Fruit fly (Drosophila melanogaster) whole organism, embryonic: ENCODE results near the gene CG14270.

Experiments used
- BEAF-32 ChIP-seq: fragments of 200-800 bp; sonication (Bioruptor generic); optimal IDR thresholded peaks from 3 replicates; lab custom pipeline; 2017; ENCODE audit warnings: missing biosample characterization, missing genetic modification characterization, mild to moderate bottlenecking, moderate library complexity, missing genetic modification reagents
- C15 ChIP-seq: fragments of 200-800 bp; sonication (Bioruptor generic); IDR thresholded peaks from 3 replicates; pipeline ENCODE4 v1.3.6; 2022; ENCODE audit warnings: missing biosample characterization, missing genetic modification characterization
- CG10462 ChIP-seq: fragments of 200-800 bp; sonication (Bioruptor generic); optimal IDR thresholded peaks from 2 replicates; lab custom pipeline; 2016; ENCODE audit warnings: missing biosample characterization, missing genetic modification characterization
- CG11456 ChIP-seq: fragments of 200-800 bp; sonication (Bioruptor generic); IDR thresholded peaks from 3 replicates; pipeline ENCODE4 v1.3.6; 2022; ENCODE audit warnings: missing biosample characterization, missing genetic modification characterization
- CG11695 ChIP-seq: fragments of 200-800 bp; sonication (Bioruptor generic); IDR thresholded peaks from 3 replicates; pipeline ENCODE4 v1.3.6; 2022; ENCODE audit warnings: missing biosample characterization, missing genetic modification characterization
- CG11696 ChIP-seq: fragments of 200-800 bp; sonication (Bioruptor generic); IDR thresholded peaks from 2 replicates; pipeline ENCODE4 v1.3.6; 2022; ENCODE audit warnings: missing biosample characterization, missing genetic modification characterization
- CG11723 ChIP-seq: fragments of 200-800 bp; sonication (Bioruptor generic); optimal IDR thresholded peaks from 2 replicates; lab custom pipeline; 2017; ENCODE audit warnings: missing biosample characterization, mild to moderate bottlenecking, missing genetic modification characterization
- CG12071 ChIP-seq: fragments of 200-800 bp; sonication (Bioruptor generic); optimal IDR thresholded peaks from 3 replicates; lab custom pipeline; 2018; ENCODE audit warnings: missing biosample characterization, mild to moderate bottlenecking, missing genetic modification characterization
- CG15479 ChIP-seq: fragments of 200-800 bp; sonication (Bioruptor generic); optimal IDR thresholded peaks from 3 replicates; lab custom pipeline; 2019; ENCODE audit warnings: missing biosample characterization, mild to moderate bottlenecking, missing genetic modification characterization, moderate library complexity
- CG17568 ChIP-seq: fragments of 200-800 bp; sonication (Bioruptor generic); optimal IDR thresholded peaks from 2 replicates; lab custom pipeline; 2018; ENCODE audit warnings: missing biosample characterization, mild to moderate bottlenecking, missing genetic modification characterization, moderate library complexity
- CG18476 ChIP-seq: fragments of 200-800 bp; sonication (Bioruptor generic); optimal IDR thresholded peaks from 2 replicates; lab custom pipeline; 2016; ENCODE audit warnings: missing biosample characterization, mild to moderate bottlenecking, missing genetic modification characterization
- CG2120 ChIP-seq: fragments of 200-800 bp; sonication (Bioruptor generic); optimal IDR thresholded peaks from 3 replicates; lab custom pipeline; 2016; ENCODE audit warnings: missing biosample characterization, missing genetic modification characterization
- CG31224 ChIP-seq: fragments of 200-800 bp; sonication (Bioruptor generic); IDR thresholded peaks from 2 replicates; pipeline ENCODE4 v1.3.6; 2022; ENCODE audit warnings: missing biosample characterization, missing genetic modification characterization
- CG31441 ChIP-seq: fragments of 200-800 bp; sonication (Bioruptor generic); IDR thresholded peaks from 2 replicates; pipeline ENCODE4 v1.3.6; 2022; ENCODE audit warnings: missing biosample characterization, missing genetic modification characterization
- CG32532 ChIP-seq: fragments of 200-800 bp; sonication (Bioruptor generic); IDR thresholded peaks from 2 replicates; pipeline ENCODE4 v1.3.6; 2022; ENCODE audit warnings: missing biosample characterization, missing genetic modification characterization
- CG3281 ChIP-seq: fragments of 200-800 bp; sonication (Bioruptor generic); optimal IDR thresholded peaks from 3 replicates; lab custom pipeline; 2017; ENCODE audit warnings: missing biosample characterization, mild to moderate bottlenecking, missing genetic modification characterization
- CG4328 ChIP-seq: fragments of 200-800 bp; sonication (Bioruptor generic); optimal IDR thresholded peaks from 3 replicates; lab custom pipeline; 2017; ENCODE audit warnings: missing biosample characterization, missing genetic modification reagents, missing genetic modification characterization
- CG7839 ChIP-seq: fragments of 200-800 bp; sonication (Bioruptor generic); optimal IDR thresholded peaks from 3 replicates; lab custom pipeline; 2018; ENCODE audit warnings: missing biosample characterization, mild to moderate bottlenecking, missing genetic modification characterization, moderate library complexity
- CG7928 ChIP-seq: fragments of 200-800 bp; sonication (Bioruptor generic); optimal IDR thresholded peaks from 2 replicates; lab custom pipeline; 2017; ENCODE audit warnings: missing biosample characterization, mild to moderate bottlenecking, missing genetic modification characterization
- CG8089 ChIP-seq: fragments of 200-800 bp; sonication (Bioruptor generic); optimal IDR thresholded peaks from 3 replicates; lab custom pipeline; 2016; ENCODE audit warnings: missing biosample characterization, missing genetic modification characterization
- CG9817 ChIP-seq: fragments of 200-800 bp; sonication (Bioruptor generic); optimal IDR thresholded peaks from 2 replicates; lab custom pipeline; 2018; ENCODE audit warnings: missing biosample characterization, mild to moderate bottlenecking, missing genetic modification characterization, moderate library complexity
- CG9876 ChIP-seq: fragments of 200-800 bp; sonication (Bioruptor generic); optimal IDR thresholded peaks from 2 replicates; lab custom pipeline; 2016; ENCODE audit warnings: missing biosample characterization, missing genetic modification characterization
- ERR ChIP-seq: fragments of 200-800 bp; sonication (Bioruptor generic); optimal IDR thresholded peaks from 2 replicates; lab custom pipeline; 2016; ENCODE audit warnings: missing biosample characterization, missing genetic modification characterization
- HLH4C ChIP-seq: fragments of 200-800 bp; sonication (Bioruptor generic); IDR thresholded peaks from 3 replicates; pipeline ENCODE4 v1.3.6; 2022; ENCODE audit warnings: missing biosample characterization, missing genetic modification characterization; ENCODE audit not compliant: partially characterized antibody
- Lhr ChIP-seq: fragments of 200-800 bp; sonication (Bioruptor generic); optimal IDR thresholded peaks from 3 replicates; lab custom pipeline; 2017; ENCODE audit warnings: mild to moderate bottlenecking, missing biosample characterization, missing genetic modification reagents, missing genetic modification characterization
- Med ChIP-seq: fragments of 200-800 bp; sonication (Bioruptor generic); peaks from one replicate; lab custom pipeline; 2016; ENCODE audit warnings: missing biosample characterization, missing genetic modification characterization, mild to moderate bottlenecking, inconsistent platforms, moderate library complexity
- Mes4 ChIP-seq: fragments of 200-800 bp; sonication (Bioruptor generic); optimal IDR thresholded peaks from 2 replicates; lab custom pipeline; 2016; ENCODE audit warnings: missing biosample characterization, missing genetic modification characterization
- Ravus ChIP-seq: fragments of 200-800 bp; sonication (Bioruptor generic); IDR thresholded peaks from 2 replicates; pipeline ENCODE4 v1.3.6; 2022; ENCODE audit warnings: missing biosample characterization, missing genetic modification characterization
- Scr ChIP-seq: fragments of 200-800 bp; sonication (Bioruptor generic); IDR thresholded peaks from 2 replicates; pipeline ENCODE4 v1.3.6; 2022; ENCODE audit warnings: missing biosample characterization, missing genetic modification characterization; ENCODE audit not compliant: partially characterized antibody
- Side ChIP-seq: fragments of 200-800 bp; sonication (Bioruptor generic); optimal IDR thresholded peaks from 2 replicates; lab custom pipeline; 2016; ENCODE audit warnings: missing biosample characterization, missing genetic modification characterization
- Taf1 ChIP-seq: fragments of 200-800 bp; sonication (Bioruptor generic); IDR thresholded peaks from 2 replicates; pipeline ENCODE4 v1.3.6; 2022; ENCODE audit warnings: missing biosample characterization, missing genetic modification characterization
- abd-A ChIP-seq: fragments of 200-800 bp; sonication (Bioruptor generic); optimal IDR thresholded peaks from 3 replicates; lab custom pipeline; 2019; ENCODE audit warnings: missing biosample characterization, mild to moderate bottlenecking, missing genetic modification characterization, moderate library complexity
- ash1 ChIP-seq: fragments of 200-800 bp; sonication (Bioruptor generic); optimal IDR thresholded peaks from 2 replicates; lab custom pipeline; 2018; ENCODE audit warnings: missing biosample characterization, mild to moderate bottlenecking, missing genetic modification characterization
- ato ChIP-seq: fragments of 200-800 bp; sonication (Bioruptor generic); IDR thresholded peaks from 2 replicates; pipeline ENCODE4 v1.3.6; 2022; ENCODE audit warnings: missing biosample characterization, missing genetic modification characterization; ENCODE audit not compliant: partially characterized antibody
- az2 ChIP-seq: fragments of 200-800 bp; sonication (Bioruptor generic); optimal IDR thresholded peaks from 3 replicates; lab custom pipeline; 2016; ENCODE audit warnings: missing biosample characterization, missing genetic modification characterization
- cas ChIP-seq: fragments of 200-800 bp; sonication (Bioruptor generic); IDR thresholded peaks from 2 replicates; pipeline ENCODE4 v1.3.6; 2022; ENCODE audit warnings: missing biosample characterization, missing genetic modification characterization
- caup ChIP-seq: fragments of 200-800 bp; sonication (Bioruptor generic); optimal IDR thresholded peaks from 3 replicates; lab custom pipeline; 2017; ENCODE audit warnings: missing biosample characterization, mild to moderate bottlenecking, missing genetic modification characterization, moderate library complexity; ENCODE audit not compliant: severe bottlenecking
- cg ChIP-seq: fragments of 200-800 bp; sonication (Bioruptor generic); optimal IDR thresholded peaks from 3 replicates; lab custom pipeline; 2019; ENCODE audit warnings: missing biosample characterization, mild to moderate bottlenecking, missing genetic modification characterization, moderate library complexity
- cwo ChIP-seq: fragments of 200-800 bp; sonication (Bioruptor generic); optimal IDR thresholded peaks from 3 replicates; lab custom pipeline; 2017; ENCODE audit warnings: missing biosample characterization, missing genetic modification characterization, mild to moderate bottlenecking, moderate library complexity, missing genetic modification reagents
- exex ChIP-seq: fragments of 200-800 bp; sonication (Bioruptor generic); optimal IDR thresholded peaks from 4 replicates; lab custom pipeline; 2018; ENCODE audit warnings: missing biosample characterization, mild to moderate bottlenecking, missing genetic modification characterization, moderate library complexity
- gsb ChIP-seq: fragments of 200-800 bp; sonication (Bioruptor generic); IDR thresholded peaks from 2 replicates; pipeline ENCODE4 v1.3.6; 2022; ENCODE audit warnings: missing biosample characterization, missing genetic modification characterization
- gsb-n ChIP-seq: fragments of 200-800 bp; sonication (Bioruptor generic); optimal IDR thresholded peaks from 3 replicates; lab custom pipeline; 2018; ENCODE audit warnings: missing biosample characterization, mild to moderate bottlenecking, missing genetic modification characterization
- mirr ChIP-seq: fragments of 200-800 bp; sonication (Bioruptor generic); optimal IDR thresholded peaks from 3 replicates; lab custom pipeline; 2018; ENCODE audit warnings: missing biosample characterization, mild to moderate bottlenecking, missing genetic modification characterization
- sisA ChIP-seq: fragments of 200-800 bp; sonication (Bioruptor generic); IDR thresholded peaks from 2 replicates; pipeline ENCODE4 v1.3.6; 2022; ENCODE audit warnings: missing biosample characterization, missing genetic modification characterization
- so ChIP-seq: fragments of 200-800 bp; sonication (Bioruptor generic); IDR thresholded peaks from 3 replicates; pipeline ENCODE4 v1.3.6; 2022; ENCODE audit warnings: missing biosample characterization, missing genetic modification characterization
- stc ChIP-seq: fragments of 200-800 bp; sonication (Bioruptor generic); IDR thresholded peaks from 2 replicates; pipeline ENCODE4 v1.3.6; 2022; ENCODE audit warnings: missing biosample characterization, missing genetic modification characterization
- stwl ChIP-seq: fragments of 200-800 bp; sonication (Bioruptor generic); optimal IDR thresholded peaks from 3 replicates; lab custom pipeline; 2018; ENCODE audit warnings: missing biosample characterization, mild to moderate bottlenecking, missing genetic modification characterization, moderate library complexity
- toy ChIP-seq: fragments of 200-800 bp; sonication (Bioruptor generic); IDR thresholded peaks from 2 replicates; pipeline ENCODE4 v1.3.6; 2022; ENCODE audit warnings: missing biosample characterization, missing genetic modification characterization
- ttk ChIP-seq: fragments of 200-800 bp; sonication (Bioruptor generic); IDR thresholded peaks from 2 replicates; pipeline ENCODE4 v2.1.2; 2022; ENCODE audit warnings: missing biosample characterization, missing genetic modification characterization
- zfh1 ChIP-seq: fragments of 200-800 bp; sonication (Bioruptor generic); IDR thresholded peaks from 3 replicates; pipeline ENCODE4 v1.3.6; 2022; ENCODE audit warnings: missing biosample characterization, missing genetic modification characterization

CG14270 gene

dm6 chrX:3481034-3481433 lies 4.1 kb downstream of the CG14270 start (continued):
- TF ChIP-seq Lhr (peak; percentile 9), cg (GFP tag; lab: Kevin White, UChicago) (no peak), toy (GFP tag; lab: Robert Waterston, UW) (no peak)

- TF ChIP-seq Med, result peak; percentile 78
- no peak for TF ChIP-seq CG31224
- TF ChIP-seq CG15479, result no peak
- TF ChIP-seq CG11695 (GFP tag; lab: Robert Waterston, UW), result peak; percentile 45; the same call in 1 of the 3 replicates
- no peak for TF ChIP-seq CG3281
- TF ChIP-seq exex, result no peak
- no peak for TF ChIP-seq Taf1
- no peak for TF ChIP-seq CG12071 (GFP tag; lab: Kevin White, UChicago)
- TF ChIP-seq so (GFP tag; lab: Robert Waterston, UW), result 0 out of 3 replicates have a peak, but pooled peaks have one; percentile 16
- peak; percentile 46 for TF ChIP-seq CG7839 (tag; lab: Kevin White, UChicago)
- TF ChIP-seq CG31441 (GFP tag; lab: Robert Waterston, UW), result peak; percentile 52
- no peak for TF ChIP-seq abd-A
- no peak for TF ChIP-seq CG4328 (GFP tag; lab: Kevin White, UChicago)
- TF ChIP-seq Side (GFP tag; lab: Kevin White, UChicago), result no peak
- no peak for TF ChIP-seq ash1 (GFP tag; lab: Kevin White, UChicago)
- no peak for TF ChIP-seq CG11723 (GFP tag; lab: Kevin White, UChicago)
- TF ChIP-seq cas (GFP tag; lab: Robert Waterston, UW), result no peak
- no peak for TF ChIP-seq stwl (tag; lab: Kevin White, UChicago)
- TF ChIP-seq gsb-n (tag; lab: Kevin White, UChicago), result no peak
- TF ChIP-seq CG8089 (GFP tag; lab: Kevin White, UChicago), result peak; percentile 25
- TF ChIP-seq Ravus (GFP tag; lab: Robert Waterston, UW), result no peak
- no peak; the same call in 1 of the 2 replicates for TF ChIP-seq CG32532
- no peak for TF ChIP-seq gsb (GFP tag; lab: Robert Waterston, UW)
- no peak for TF ChIP-seq CG7928 (GFP tag; lab: Kevin White, UChicago)
- no peak for TF ChIP-seq CG11696 (GFP tag; lab: Robert Waterston, UW)
- TF ChIP-seq stc, result 0 out of 2 replicates have a peak, but pooled peaks have one; percentile 9
- no peak for TF ChIP-seq CG9876 (GFP tag; lab: Kevin White, UChicago)
- no peak for TF ChIP-seq C15 (GFP tag; lab: Robert Waterston, UW)
- no peak for TF ChIP-seq Mes4 (GFP tag; lab: Kevin White, UChicago)
- TF ChIP-seq mirr (GFP tag; lab: Kevin White, UChicago), result no peak
- TF ChIP-seq ato (GFP tag; lab: Robert Waterston, UW), result no peak
- no peak for TF ChIP-seq CG9817 (tag; lab: Kevin White, UChicago)
- no peak for TF ChIP-seq caup
- no peak for TF ChIP-seq CG10462 (GFP tag; lab: Kevin White, UChicago)
- no peak for TF ChIP-seq ERR (GFP tag; lab: Kevin White, UChicago)
- no peak for TF ChIP-seq CG11456 (GFP tag; lab: Robert Waterston, UW)
- TF ChIP-seq ttk, result peak; percentile 63
- no peak for TF ChIP-seq Scr (GFP tag; lab: Robert Waterston, UW)
- TF ChIP-seq BEAF-32 (GFP tag; lab: Kevin White, UChicago), result no peak
- TF ChIP-seq sisA (GFP tag; lab: Robert Waterston, UW), result peak; percentile 50; the same call in 1 of the 2 replicates
- peak; percentile 56 for TF ChIP-seq az2 (GFP tag; lab: Kevin White, UChicago)
- TF ChIP-seq CG18476 (GFP tag; lab: Kevin White, UChicago), result no peak
- no peak for TF ChIP-seq CG2120 (GFP tag; lab: Kevin White, UChicago)
- no peak for TF ChIP-seq cwo (GFP tag; lab: Kevin White, UChicago)
- TF ChIP-seq zfh1 (GFP tag; lab: Robert Waterston, UW), result peak; percentile 66
- no peak for TF ChIP-seq HLH4C (GFP tag; lab: Robert Waterston, UW)
- TF ChIP-seq CG17568, result no peak
Observed at dm6 chrX:3476009-3476408, 9.2 kb downstream of the CG14270 start.
